Worm (Caenorhabditis elegans): ENCODE results near the gene elli-1.

elli-1 gene

ce11 chrIV:8745591-8746302 lies 8.9 kb downstream of the elli-1 start, which contains the start of the genes F20C5.7 and parg-1:
Gene F20C5.7 (minus strand): TSS chrIV:8745691.
Gene parg-1 (plus strand): TSS chrIV:8746252.
- TF ChIP-seq zip-8 (tag; optimal IDR thresholded peaks at IDR 0.05): no peak

ce11 chrIV:8743654-8744332 lies 10.8 kb downstream of the elli-1 start, which contains the start of gene F21D5.7:
Gene F21D5.7 (minus strand): TSS chrIV:8743704.
- TF ChIP-seq ces-1 (GFP tag; optimal IDR thresholded peaks at IDR 0.05) (peak; percentile 28), mep-1 (tag; optimal IDR thresholded peaks at IDR 0.05) (peak; percentile 49), sptf-1 (tag; optimal IDR thresholded peaks at IDR 0.05) (peak; percentile 31), nhr-28 (tag; optimal IDR thresholded peaks at IDR 0.05) (no peak), blmp-1 (tag; optimal IDR thresholded peaks at IDR 0.05) (no peak), lsy-2 (tag; optimal IDR thresholded peaks at IDR 0.05) (peak; percentile 65), tbx-8 (GFP tag; optimal IDR thresholded peaks at IDR 0.05) (no peak), pha-4 (tag; optimal IDR thresholded peaks at IDR 0.05) (peak; percentile 36), lin-13 (tag; optimal IDR thresholded peaks at IDR 0.05) (peak; percentile 1), unc-62 (GFP tag; optimal IDR thresholded peaks at IDR 0.05) (no peak), flh-1 (GFP tag; optimal IDR thresholded peaks at IDR 0.05) (no peak), ham-2 (GFP tag; optimal IDR thresholded peaks at IDR 0.05) (no peak), nhr-237 (tag; optimal IDR thresholded peaks at IDR 0.05) (peak; percentile 33)

- no peak for TF ChIP-seq ztf-11 (tag; optimal IDR thresholded peaks at IDR 0.05)
- no peak for TF ChIP-seq ham-2 (GFP tag; optimal IDR thresholded peaks at IDR 0.05)
- TF ChIP-seq unc-120 (tag; optimal IDR thresholded peaks at IDR 0.05; ENCODE audit: poor library complexity, severe bottlenecking): no peak
- no peak for TF ChIP-seq cnd-1 (tag; optimal IDR thresholded peaks at IDR 0.05)
- no peak for TF ChIP-seq bed-3 (GFP tag; optimal IDR thresholded peaks at IDR 0.05)
- TF ChIP-seq unc-62 (GFP tag; optimal IDR thresholded peaks at IDR 0.05): no peak
- no peak for TF ChIP-seq sptf-1 (tag; optimal IDR thresholded peaks at IDR 0.05)
- TF ChIP-seq flh-1 (GFP tag; optimal IDR thresholded peaks at IDR 0.05): no peak
- no peak for TF ChIP-seq lsy-2 (tag; optimal IDR thresholded peaks at IDR 0.05)
- no peak for TF ChIP-seq nhr-76 (tag; optimal IDR thresholded peaks at IDR 0.05)
- TF ChIP-seq snpc-4 (tag; optimal IDR thresholded peaks at IDR 0.05): no peak
- TF ChIP-seq nhr-28 (tag; optimal IDR thresholded peaks at IDR 0.05): no peak
- no peak for TF ChIP-seq elt-3 (tag; optimal IDR thresholded peaks at IDR 0.05)
- TF ChIP-seq ceh-83 (GFP tag; optimal IDR thresholded peaks at IDR 0.05): no peak
- TF ChIP-seq ceh-43 (GFP tag; optimal IDR thresholded peaks at IDR 0.05): no peak
- no peak for TF ChIP-seq M03D4.4 (tag; optimal IDR thresholded peaks at IDR 0.05)
- TF ChIP-seq blmp-1 (tag; optimal IDR thresholded peaks at IDR 0.05): no peak
- TF ChIP-seq nhr-12 (tag; optimal IDR thresholded peaks at IDR 0.05): no peak
Observed at ce11 chrIV:8740952-8741438, 13.6 kb downstream of the elli-1 start, which contains the start of gene F21D5.6. Gene F21D5.6 (minus strand): TSS chrIV:8741388.

- TF ChIP-seq mep-1 (tag; optimal IDR thresholded peaks at IDR 0.05) (no peak), mab-5 (tag; optimal IDR thresholded peaks at IDR 0.05) (no peak), drap-1 (GFP tag; optimal IDR thresholded peaks at IDR 0.05) (no peak), ceh-39 (tag; optimal IDR thresholded peaks at IDR 0.05) (no peak), mls-2 (tag; optimal IDR thresholded peaks at IDR 0.05) (no peak), elt-1 (tag; optimal IDR thresholded peaks at IDR 0.05; ENCODE audit: borderline replicate concordance, insufficient read depth) (no peak), M03D4.4 (tag; optimal IDR thresholded peaks at IDR 0.05) (no peak), flh-1 (GFP tag; optimal IDR thresholded peaks at IDR 0.05) (no peak), nhr-2 (tag; optimal IDR thresholded peaks at IDR 0.05) (no peak), pha-4 (tag; optimal IDR thresholded peaks at IDR 0.05) (no peak), elt-3 (tag; optimal IDR thresholded peaks at IDR 0.05) (no peak), lsy-2 (tag; optimal IDR thresholded peaks at IDR 0.05) (no peak), nhr-12 (tag; optimal IDR thresholded peaks at IDR 0.05) (no peak), ceh-43 (GFP tag; optimal IDR thresholded peaks at IDR 0.05) (no peak)
Observed at ce11 chrIV:8739926-8740325, 14.7 kb downstream of the elli-1 start, which contains the start of gene mrps-33. Gene mrps-33 (minus strand): TSS chrIV:8740026.

All from whole organism, mixed stage, embryonic.